In genomic region chr3R:10875515-10876434, dm6 we compare ENCODE assay signal across 1 fruit fly cellular context.
A peak's percentile ranks its signal among the peaks of the same experiment; 100 is the strongest.
TF ChIP-seq lines count a peak whose summit lies in the region.

TSS of gene Sodh2 (plus strand) at chr3R:10876384.

TF ChIP-seq in whole organism, embryonic, 481 proteins besides CTCF, POLR2A, EP300 and RAD21 (continued from another document):
- TF ChIP-seq CG12942 (GFP tag; optimal IDR thresholded peaks at IDR 0.05; lab: Kevin White, UChicago) (peak; percentile 32), CG6765 (GFP tag; optimal IDR thresholded peaks at IDR 0.05; lab: Kevin White, UChicago) (peak; percentile 86), CG8281 (tag; optimal IDR thresholded peaks at IDR 0.05; lab: Kevin White, UChicago) (peak; percentile 27), CG14710 (tag; optimal IDR thresholded peaks at IDR 0.05; lab: Kevin White, UChicago) (peak; percentile 71), stc (GFP tag; IDR thresholded peaks at IDR 0.05; lab: Robert Waterston, UW) (peak; percentile 42; the same call in 1 of the 2 replicates), CG43689 (GFP tag; IDR thresholded peaks at IDR 0.05; lab: Robert Waterston, UW) (no peak), Rfx (GFP tag; IDR thresholded peaks at IDR 0.05; lab: Robert Waterston, UW) (peak; percentile 94), CG11456 (GFP tag; IDR thresholded peaks at IDR 0.05; lab: Robert Waterston, UW) (peak; percentile 66; the same call in 2 of the 3 replicates), sens-2 (GFP tag; IDR thresholded peaks at IDR 0.05; lab: Robert Waterston, UW) (no peak), CG4424 (GFP tag; optimal IDR thresholded peaks at IDR 0.05; lab: Kevin White, UChicago) (peak; percentile 52), CG15011 (GFP tag; optimal IDR thresholded peaks at IDR 0.05; lab: Kevin White, UChicago) (peak; percentile 39), tup (GFP tag; optimal IDR thresholded peaks at IDR 0.05; lab: Kevin White, UChicago) (peak; percentile 27), sima (GFP tag; optimal IDR thresholded peaks at IDR 0.05; lab: Kevin White, UChicago) (peak; percentile 17), Dfd (GFP tag; optimal IDR thresholded peaks at IDR 0.05; lab: Kevin White, UChicago) (no peak), eve (GFP tag; optimal IDR thresholded peaks at IDR 0.05; lab: Kevin White, UChicago) (no peak), HHEX (GFP tag; optimal IDR thresholded peaks at IDR 0.05; lab: Kevin White, UChicago) (peak; percentile 84), Fer3 (tag; optimal IDR thresholded peaks at IDR 0.05; lab: Kevin White, UChicago) (peak; percentile 81), CG11247 (GFP tag; IDR thresholded peaks at IDR 0.05; lab: Robert Waterston, UW) (peak; percentile 82), shn (GFP tag; optimal IDR thresholded peaks at IDR 0.05; lab: Kevin White, UChicago) (no peak), CG6254 (GFP tag; optimal IDR thresholded peaks at IDR 0.05; lab: Kevin White, UChicago) (peak; percentile 56), nerfin-1 (tag; optimal IDR thresholded peaks at IDR 0.05; lab: Kevin White, UChicago) (peak; percentile 57), aop (GFP tag; IDR thresholded peaks at IDR 0.05; lab: Robert Waterston, UW) (no peak), Abd-B (GFP tag; optimal IDR thresholded peaks at IDR 0.05; lab: Kevin White, UChicago) (peak; percentile 18), Jarid2 (GFP tag; optimal IDR thresholded peaks at IDR 0.05; lab: Kevin White, UChicago) (peak; percentile 36), p53 (GFP tag; optimal IDR thresholded peaks at IDR 0.05; lab: Kevin White, UChicago) (no peak), dan (GFP tag; IDR thresholded peaks at IDR 0.05; lab: Robert Waterston, UW) (no peak), nau (GFP tag; optimal IDR thresholded peaks at IDR 0.05; lab: Kevin White, UChicago) (peak; percentile 72), C15 (GFP tag; IDR thresholded peaks at IDR 0.05; lab: Robert Waterston, UW) (no peak), Bdp1 (GFP tag; optimal IDR thresholded peaks at IDR 0.05; lab: Kevin White, UChicago) (peak; percentile 27), CG32767 (GFP tag; IDR thresholded peaks at IDR 0.05; lab: Robert Waterston, UW) (0 out of 2 replicates have a peak, but pooled peaks have one; percentile 36), CG30431 (GFP tag; optimal IDR thresholded peaks at IDR 0.05; lab: Kevin White, UChicago) (no peak), ac (GFP tag; optimal IDR thresholded peaks at IDR 0.05; lab: Kevin White, UChicago) (peak; percentile 2), CG3163 (GFP tag; optimal IDR thresholded peaks at IDR 0.05; lab: Kevin White, UChicago) (peak; percentile 33), CG10543 (GFP tag; optimal IDR thresholded peaks at IDR 0.05; lab: Kevin White, UChicago) (peak; percentile 93), jumu (GFP tag; optimal IDR thresholded peaks at IDR 0.05; lab: Kevin White, UChicago) (peak; percentile 27), CG10565 (GFP tag; optimal IDR thresholded peaks at IDR 0.05; lab: Kevin White, UChicago) (no peak), cad (GFP tag; optimal IDR thresholded peaks at IDR 0.05; lab: Kevin White, UChicago) (no peak), fd3F (GFP tag; optimal IDR thresholded peaks at IDR 0.05; lab: Kevin White, UChicago) (peak; percentile 48), NK7.1 (GFP tag; optimal IDR thresholded peaks at IDR 0.05; lab: Kevin White, UChicago) (peak; percentile 15), dati (GFP tag; IDR thresholded peaks at IDR 0.05; lab: Robert Waterston, UW) (0 out of 2 replicates have a peak, but pooled peaks have one; percentile 34), danr (GFP tag; IDR thresholded peaks at IDR 0.05; lab: Robert Waterston, UW) (peak; percentile 47; the same call in 1 of the 2 replicates), tgo (GFP tag; IDR thresholded peaks at IDR 0.05; lab: Robert Waterston, UW) (peak; percentile 54; the same call in 1 of the 3 replicates)
